Worm (Caenorhabditis elegans) whole organism, midembryonic: Measurements from ENCODE around the gene B0454.5.

Experiments
- T22C8.4 ChIP-seq: fragments of 200-800 bp; sonication (Bioruptor generic); IDR thresholded peaks from 2 replicates; pipeline ENCODE4 v1.3.6; 2022; ENCODE audit warnings: missing genetic modification characterization, missing compliant biosample characterization
- cog-1 ChIP-seq: sonication (generic microtip); optimal IDR thresholded peaks from 2 replicates; lab custom pipeline; 2016; ENCODE audit warnings: missing genetic modification characterization, missing compliant biosample characterization
- flt-1 ChIP-seq: fragments of 200-800 bp; sonication (Bioruptor generic); IDR thresholded peaks from 2 replicates; pipeline ENCODE4 v1.3.6; 2022; ENCODE audit warnings: missing genetic modification characterization, missing compliant biosample characterization
- ref-1 ChIP-seq: fragments of 200-800 bp; sonication (Bioruptor generic); conservative IDR thresholded peaks from 2 replicates; pipeline ENCODE4 v1.3.6; 2022; ENCODE audit warnings: missing genetic modification reagents, missing genetic modification characterization, missing compliant biosample characterization
- ztf-23 ChIP-seq: fragments of 200-800 bp; sonication (Bioruptor generic); IDR thresholded peaks from 2 replicates; pipeline ENCODE4 v1.3.6; 2022; ENCODE audit warnings: missing genetic modification reagents, missing genetic modification characterization, missing compliant biosample characterization
- ztf-29 ChIP-seq: fragments of 200-800 bp; sonication (Bioruptor generic); IDR thresholded peaks from 2 replicates; pipeline ENCODE4 v1.3.6; 2022; ENCODE audit warnings: missing genetic modification reagents, missing genetic modification characterization, missing compliant biosample characterization

DNA sequence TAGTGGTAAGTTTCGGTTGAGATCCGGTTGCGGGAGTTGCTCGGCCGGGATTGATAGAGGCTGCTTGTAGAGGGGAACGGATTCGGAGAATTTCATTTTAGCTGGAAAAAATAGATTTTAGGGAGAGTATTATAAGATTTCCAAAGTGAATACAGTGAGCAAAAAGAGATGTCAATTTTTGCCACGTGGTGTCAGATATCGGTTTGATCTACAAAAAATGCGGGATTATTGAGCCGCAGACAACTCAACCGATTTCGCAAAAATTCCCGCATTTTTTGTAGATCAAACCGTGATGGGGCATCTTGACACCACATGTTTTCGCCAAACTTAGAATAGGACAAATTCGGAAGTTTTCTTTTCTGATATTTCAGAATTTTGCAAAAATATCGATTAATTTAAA is 15.6 kb downstream of the B0454.5 start, which contains the start of gene lido-13:
- TF ChIP-seq ref-1 (GFP tag; lab: Robert Waterston, UW) = no peak
- TF ChIP-seq cog-1 (tag; lab: Kevin White, UChicago) = no peak
- TF ChIP-seq T22C8.4 (GFP tag; lab: Robert Waterston, UW) = no peak
- no peak for TF ChIP-seq flt-1 (GFP tag; lab: Robert Waterston, UW)
- no peak for TF ChIP-seq ztf-29 (GFP tag; lab: Robert Waterston, UW)
- no peak for TF ChIP-seq ztf-23 (GFP tag; lab: Robert Waterston, UW)
